Worm (Caenorhabditis elegans) whole organism, L2 larva: ENCODE data around the gene W04G3.13.

Source experiments
- F13H6.1 ChIP-seq: sonication (generic microtip); optimal IDR thresholded peaks from 2 replicates; lab custom pipeline; 2016; ENCODE audit warnings: missing genetic modification characterization, missing compliant biosample characterization
- ama-1 ChIP-seq: fragments of 150-350 bp; optimal IDR thresholded peaks from 2 replicates; lab custom pipeline; 2018; ENCODE audit warnings: inconsistent platforms
- egl-27 ChIP-seq: sonication (generic microtip); optimal IDR thresholded peaks from 3 replicates; lab custom pipeline; 2017; ENCODE audit warnings: missing biosample characterization, missing genetic modification reagents, missing genetic modification characterization
- mdl-1 ChIP-seq, 2 experiments: fragments of 150-350 bp in 1 of 2; sonication (generic microtip) in 1 of 2; optimal IDR thresholded peaks; 2 replicates each; lab custom pipeline; 2017; ENCODE audit warnings: missing biosample characterization in 2 of 2, missing genetic modification characterization in 2 of 2
- nhr-77 ChIP-seq: fragments of 150-350 bp; optimal IDR thresholded peaks from 2 replicates; lab custom pipeline; 2014; ENCODE audit warnings: missing biosample characterization, missing genetic modification characterization
- skn-1 ChIP-seq: sonication (generic microtip); optimal IDR thresholded peaks from 2 replicates; lab custom pipeline; 2017; ENCODE audit warnings: missing biosample characterization, missing genetic modification characterization
- sma-9 ChIP-seq, 2 experiments: fragments of 150-350 bp in 1 of 2; sonication (generic microtip) in 1 of 2; optimal IDR thresholded peaks; 2 replicates each; lab custom pipeline; 2014 to 2016; ENCODE audit warnings: missing genetic modification characterization in 2 of 2, mild to moderate bottlenecking in 1 of 2, missing biosample characterization in 1 of 2, missing compliant biosample characterization in 1 of 2, missing genetic modification reagents in 1 of 2, moderate library complexity in 1 of 2

DNA sequence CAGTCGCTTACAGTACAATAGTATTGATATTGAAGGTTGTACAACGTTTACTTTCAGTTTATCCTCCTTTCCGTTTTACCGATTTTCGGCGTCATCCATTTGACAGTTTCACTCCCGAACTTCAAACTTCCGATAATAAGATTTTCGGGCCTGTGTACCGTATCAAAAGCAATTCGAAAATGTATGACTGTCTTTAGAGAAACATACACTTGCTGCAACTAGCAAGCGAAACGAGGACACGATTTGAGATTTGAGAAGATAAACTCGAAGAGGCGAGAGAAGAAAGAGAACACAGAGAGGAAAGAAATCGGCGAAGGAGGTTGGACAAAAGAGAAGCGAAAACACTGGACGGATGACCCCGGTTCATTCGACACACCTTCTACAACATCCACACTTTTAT is 17.7 kb downstream of the W04G3.13 start, which contains the start of gene lpr-5:
- no peak for TF ChIP-seq nhr-77 (tag; lab: Kevin White, UChicago)
- no peak for TF ChIP-seq ama-1 (lab: Kevin White, UChicago)
- TF ChIP-seq skn-1 (tag; lab: Kevin White, UChicago) = no peak
- TF ChIP-seq egl-27 (tag; lab: Kevin White, UChicago) = no peak
- no peak for TF ChIP-seq mdl-1 (tag; optimal IDR thresholded peaks at IDR 0.05; lab: Kevin White, UChicago)
- no peak for TF ChIP-seq F13H6.1 (tag; lab: Kevin White, UChicago)
- no peak for TF ChIP-seq sma-9 (GFP tag; optimal IDR thresholded peaks at IDR 0.05; lab: Kevin White, UChicago)
- TF ChIP-seq sma-9 (tag; optimal IDR thresholded peaks at IDR 0.05; lab: Kevin White, UChicago) = no peak
